Worm (Caenorhabditis elegans) whole organism, L1 larva: ENCODE measurements around the gene mtm-3.

ENCODE experiments used
- C04F5.9 ChIP-seq: sonication (generic microtip); optimal IDR thresholded peaks from 2 replicates; lab custom pipeline; 2016; ENCODE audit warnings: missing genetic modification characterization, missing compliant biosample characterization
- C34B4.2 ChIP-seq: sonication (generic microtip); optimal IDR thresholded peaks from 2 replicates; lab custom pipeline; 2017; ENCODE audit warnings: mild to moderate bottlenecking, missing genetic modification characterization, missing compliant biosample characterization
- F16B12.6 ChIP-seq: fragments of 150-350 bp; optimal IDR thresholded peaks from 2 replicates; lab custom pipeline; 2014; ENCODE audit warnings: missing biosample characterization, missing genetic modification characterization
- Y116A8C.19 ChIP-seq: sonication (generic microtip); optimal IDR thresholded peaks from 2 replicates; lab custom pipeline; 2016; ENCODE audit warnings: missing compliant biosample characterization, missing genetic modification characterization, borderline replicate concordance
- alr-1 ChIP-seq: fragments of 200-800 bp; sonication (Bioruptor generic); optimal IDR thresholded peaks from 2 replicates; lab custom pipeline; 2018; ENCODE audit warnings: borderline replicate concordance, mild to moderate bottlenecking, missing genetic modification characterization, missing compliant biosample characterization
- blmp-1 ChIP-seq: fragments of 150-350 bp; optimal IDR thresholded peaks from 2 replicates; lab custom pipeline; 2014; ENCODE audit warnings: missing biosample characterization, missing genetic modification characterization
- ceh-63 ChIP-seq: fragments of 200-800 bp; sonication (Bioruptor generic); optimal IDR thresholded peaks from 2 replicates; lab custom pipeline; 2018; ENCODE audit warnings: mild to moderate bottlenecking, missing genetic modification characterization, missing compliant biosample characterization
- ceh-8 ChIP-seq: fragments of 200-800 bp; sonication (Bioruptor generic); optimal IDR thresholded peaks from 2 replicates; lab custom pipeline; 2018; ENCODE audit warnings: mild to moderate bottlenecking, missing genetic modification characterization, moderate library complexity, missing compliant biosample characterization
- ceh-82 ChIP-seq, 3 experiments: fragments of 150-350 bp in 1 of 3; sonication (generic microtip) in 2 of 3; optimal IDR thresholded peaks; 2 replicates each; lab custom pipeline; 2014 to 2017; ENCODE audit warnings: missing biosample characterization in 3 of 3, missing genetic modification characterization in 3 of 3
- ceh-88 ChIP-seq: fragments of 200-800 bp; sonication (Bioruptor generic); IDR thresholded peaks from 2 replicates; pipeline ENCODE4 v1.3.6; 2022; ENCODE audit warnings: missing genetic modification characterization, missing compliant biosample characterization
- efl-1 ChIP-seq, 4 experiments: fragments of 150-350 bp; optimal IDR thresholded peaks in 3 of 4; peaks in 1 of 4; 1 replicate in 1 of 4; 2 replicates in 3 of 4; lab custom pipeline; 2014; ENCODE audit warnings: missing biosample characterization in 2 of 4, missing genetic modification characterization in 2 of 4, missing genetic modification reagents in 2 of 4
- egl-27 ChIP-seq, 2 experiments: fragments of 150-350 bp in 1 of 2; sonication (generic microtip); optimal IDR thresholded peaks; 3 replicates each; lab custom pipeline; 2017 to 2018; ENCODE audit warnings: missing biosample characterization in 2 of 2, missing genetic modification characterization in 2 of 2, missing genetic modification reagents in 2 of 2
- elt-3 ChIP-seq, 6 experiments: fragments of 150-350 bp in 1 of 6; sonication (generic microtip); optimal IDR thresholded peaks; 2 replicates each; lab custom pipeline; 2017 to 2018; ENCODE audit warnings: missing biosample characterization in 6 of 6, missing genetic modification characterization in 6 of 6, inconsistent platforms in 1 of 6
- fkh-10 ChIP-seq: sonication (generic microtip); optimal IDR thresholded peaks from 2 replicates; lab custom pipeline; 2017; ENCODE audit warnings: missing biosample characterization, missing genetic modification reagents, missing genetic modification characterization
- fkh-4 ChIP-seq: sonication (generic microtip); optimal IDR thresholded peaks from 2 replicates; lab custom pipeline; 2016; ENCODE audit warnings: missing compliant biosample characterization, missing genetic modification characterization, borderline replicate concordance
- fkh-8 ChIP-seq: sonication (generic microtip); optimal IDR thresholded peaks from 2 replicates; lab custom pipeline; 2016; ENCODE audit warnings: mild to moderate bottlenecking, missing genetic modification characterization, missing compliant biosample characterization
- grh-1 ChIP-seq: fragments of 200-800 bp; sonication (Bioruptor generic); IDR thresholded peaks from 2 replicates; pipeline ENCODE4 v1.3.6; 2022; ENCODE audit warnings: missing genetic modification reagents, missing genetic modification characterization, missing compliant biosample characterization
- hlh-17 ChIP-seq: fragments of 200-800 bp; sonication (Bioruptor generic); optimal IDR thresholded peaks from 2 replicates; lab custom pipeline; 2018; ENCODE audit warnings: missing genetic modification characterization, mild to moderate bottlenecking, missing compliant biosample characterization, moderate library complexity, borderline replicate concordance
- hpl-2 ChIP-seq: fragments of 150-350 bp; optimal IDR thresholded peaks from 2 replicates; lab custom pipeline; 2014; ENCODE audit warnings: missing biosample characterization, missing genetic modification reagents, missing genetic modification characterization
- irx-1 ChIP-seq: sonication (generic microtip); optimal IDR thresholded peaks from 2 replicates; lab custom pipeline; 2016; ENCODE audit warnings: missing genetic modification characterization, missing compliant biosample characterization
- isw-1 ChIP-seq: fragments of 200-800 bp; sonication (Bioruptor generic); IDR thresholded peaks from 2 replicates; pipeline ENCODE4 v1.3.6; 2022; ENCODE audit warnings: missing genetic modification characterization, missing compliant biosample characterization
- jun-1 ChIP-seq: fragments of 150-350 bp; optimal IDR thresholded peaks from 2 replicates; lab custom pipeline; 2014; ENCODE audit warnings: missing biosample characterization, missing genetic modification reagents, missing genetic modification characterization
- lin-13 ChIP-seq: fragments of 150-350 bp; optimal IDR thresholded peaks from 2 replicates; lab custom pipeline; 2014; ENCODE audit warnings: missing biosample characterization, missing genetic modification reagents, missing genetic modification characterization
- lin-14 ChIP-seq: fragments of 200-800 bp; sonication (Bioruptor generic); optimal IDR thresholded peaks from 2 replicates; lab custom pipeline; 2018; ENCODE audit warnings: mild to moderate bottlenecking, missing genetic modification characterization, moderate library complexity, missing compliant biosample characterization
- lin-15B ChIP-seq: fragments of 150-350 bp; sonication (generic microtip); optimal IDR thresholded peaks from 3 replicates; lab custom pipeline; 2014; ENCODE audit warnings: missing biosample characterization, missing genetic modification characterization
- lir-3 ChIP-seq: sonication (generic microtip); optimal IDR thresholded peaks from 2 replicates; lab custom pipeline; 2016; ENCODE audit warnings: mild to moderate bottlenecking, missing genetic modification characterization, moderate library complexity, missing compliant biosample characterization; ENCODE audit not compliant: poor library complexity
- lsy-2 ChIP-seq, 2 experiments: fragments of 150-350 bp; optimal IDR thresholded peaks; 2 replicates each; lab custom pipeline; 2014; ENCODE audit warnings: missing biosample characterization in 2 of 2, missing genetic modification characterization in 2 of 2
- mef-2 ChIP-seq: fragments of 150-350 bp; optimal IDR thresholded peaks from 2 replicates; lab custom pipeline; 2014; ENCODE audit warnings: missing biosample characterization, missing genetic modification characterization
- mep-1 ChIP-seq: fragments of 150-350 bp; optimal IDR thresholded peaks from 2 replicates; lab custom pipeline; 2014; ENCODE audit warnings: missing biosample characterization, missing genetic modification characterization
- nhr-12 ChIP-seq: sonication (generic microtip); optimal IDR thresholded peaks from 2 replicates; lab custom pipeline; 2017; ENCODE audit warnings: missing biosample characterization, missing genetic modification characterization
- nhr-19 ChIP-seq: fragments of 200-800 bp; sonication (Bioruptor generic); conservative IDR thresholded peaks from 2 replicates; pipeline ENCODE4 v1.3.6; 2022; ENCODE audit warnings: missing genetic modification characterization, missing compliant biosample characterization
- nhr-20 ChIP-seq: sonication (generic microtip); optimal IDR thresholded peaks from 2 replicates; lab custom pipeline; 2016; ENCODE audit warnings: mild to moderate bottlenecking, missing genetic modification characterization, missing compliant biosample characterization
- nhr-237 ChIP-seq: fragments of 150-350 bp; optimal IDR thresholded peaks from 2 replicates; lab custom pipeline; 2014; ENCODE audit warnings: missing biosample characterization, missing genetic modification characterization
- nhr-71 ChIP-seq: sonication (generic microtip); optimal IDR thresholded peaks from 2 replicates; lab custom pipeline; 2016; ENCODE audit warnings: mild to moderate bottlenecking, missing genetic modification characterization, moderate library complexity, missing compliant biosample characterization
- nhr-77 ChIP-seq: fragments of 150-350 bp; optimal IDR thresholded peaks from 2 replicates; lab custom pipeline; 2014; ENCODE audit warnings: missing biosample characterization, missing genetic modification characterization
- nhr-85 ChIP-seq: sonication (generic microtip); peaks from one replicate; lab custom pipeline; 2016; ENCODE audit warnings: missing genetic modification characterization, inconsistent platforms, missing compliant biosample characterization
- pag-3 ChIP-seq: sonication (generic microtip); optimal IDR thresholded peaks from 2 replicates; lab custom pipeline; 2017; ENCODE audit warnings: missing genetic modification characterization, mild to moderate bottlenecking, missing compliant biosample characterization, antibody characterized with exemption, borderline replicate concordance; ENCODE audit not compliant: insufficient read depth
- pax-3 ChIP-seq: fragments of 200-800 bp; sonication (Bioruptor generic); optimal IDR thresholded peaks from 2 replicates; lab custom pipeline; 2018; ENCODE audit warnings: mild to moderate bottlenecking, missing genetic modification characterization, moderate library complexity, missing compliant biosample characterization
- rnt-1 ChIP-seq: sonication (generic microtip); optimal IDR thresholded peaks from 2 replicates; lab custom pipeline; 2016; ENCODE audit warnings: mild to moderate bottlenecking, missing genetic modification characterization, moderate library complexity, missing compliant biosample characterization
- skn-1 ChIP-seq: fragments of 150-350 bp; optimal IDR thresholded peaks from 2 replicates; lab custom pipeline; 2014; ENCODE audit warnings: missing biosample characterization, missing genetic modification characterization
- snpc-4 ChIP-seq: fragments of 150-350 bp; optimal IDR thresholded peaks from 2 replicates; lab custom pipeline; 2014; ENCODE audit warnings: missing biosample characterization, missing genetic modification characterization
- snu-23 ChIP-seq: sonication (generic microtip); optimal IDR thresholded peaks from 2 replicates; lab custom pipeline; 2016; ENCODE audit warnings: missing genetic modification characterization, missing compliant biosample characterization
- tbx-2 ChIP-seq: sonication (generic microtip); optimal IDR thresholded peaks from 2 replicates; lab custom pipeline; 2016; ENCODE audit warnings: missing genetic modification characterization, missing compliant biosample characterization
- unc-130 ChIP-seq: fragments of 150-350 bp; optimal IDR thresholded peaks from 2 replicates; lab custom pipeline; 2017; ENCODE audit warnings: missing biosample characterization, missing genetic modification characterization, inconsistent platforms
- unc-62 ChIP-seq: fragments of 150-350 bp; optimal IDR thresholded peaks from 2 replicates; lab custom pipeline; 2014; ENCODE audit warnings: missing biosample characterization, missing genetic modification reagents, missing genetic modification characterization
- unc-86 ChIP-seq: sonication (generic microtip); optimal IDR thresholded peaks from 2 replicates; lab custom pipeline; 2016; ENCODE audit warnings: missing genetic modification characterization, missing compliant biosample characterization
- unc-98 ChIP-seq: fragments of 200-800 bp; sonication (Bioruptor generic); IDR thresholded peaks from 2 replicates; pipeline ENCODE4 v1.3.6; 2022; ENCODE audit warnings: missing genetic modification characterization, missing compliant biosample characterization
- vab-15 ChIP-seq: sonication (generic microtip); optimal IDR thresholded peaks from 2 replicates; lab custom pipeline; 2017; ENCODE audit warnings: missing genotype, mild to moderate bottlenecking, missing genetic modification characterization, missing compliant biosample characterization
- zag-1 ChIP-seq: fragments of 150-350 bp; optimal IDR thresholded peaks from 2 replicates; lab custom pipeline; 2014; ENCODE audit warnings: missing biosample characterization, missing genetic modification characterization
- zip-4 ChIP-seq: fragments of 200-800 bp; sonication (Bioruptor generic); optimal IDR thresholded peaks from 2 replicates; lab custom pipeline; 2018; ENCODE audit warnings: mild to moderate bottlenecking, missing genetic modification characterization, moderate library complexity, missing compliant biosample characterization
- ztf-4 ChIP-seq: fragments of 150-350 bp; optimal IDR thresholded peaks from 2 replicates; lab custom pipeline; 2014; ENCODE audit warnings: missing biosample characterization, missing genetic modification characterization

The mtm-3 gene

DNA sequence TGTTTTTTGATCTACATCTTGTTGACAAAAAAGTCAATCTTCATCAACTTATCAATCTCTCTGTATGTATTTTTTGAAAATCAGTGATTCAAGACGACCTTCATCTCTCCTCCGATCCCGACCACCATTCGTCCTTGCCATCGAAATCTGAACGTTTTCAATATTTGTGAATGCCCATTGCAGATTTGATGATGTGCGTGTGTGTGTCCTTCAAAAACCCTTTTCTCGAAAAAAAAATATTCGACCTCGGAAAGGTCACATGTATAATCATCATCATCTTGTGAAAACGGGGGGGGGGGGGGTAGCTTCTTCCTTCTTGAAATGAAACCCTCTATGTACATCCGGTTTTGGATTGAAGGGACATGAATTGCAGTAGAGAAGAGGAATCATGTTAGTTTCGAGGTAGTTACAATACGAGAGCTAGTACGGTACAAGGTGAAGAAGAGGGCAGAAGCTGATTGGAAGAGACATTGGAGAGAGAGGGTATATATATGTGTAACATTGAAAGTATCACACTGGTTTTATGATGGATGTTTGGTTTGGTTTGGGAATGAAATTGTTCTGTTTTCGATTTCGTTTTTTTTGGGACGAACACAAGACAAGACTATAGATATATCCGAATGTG is 12.2 kb upstream of the mtm-3 start:
- TF ChIP-seq tbx-2 (tag; lab: Kevin White, UChicago) (no peak), efl-1 (optimal IDR thresholded peaks at IDR 0.05; lab: Kevin White, UChicago) (no peak), efl-1 (GFP tag; optimal IDR thresholded peaks at IDR 0.05 in 1 of 2; lab: Kevin White, UChicago) (peak in 1 of 2 experiments; percentile 77), isw-1 (GFP tag; lab: Robert Waterston, UW) (no peak), elt-3 (tag; optimal IDR thresholded peaks at IDR 0.05; lab: Kevin White, UChicago) (no peak), zip-4 (no peak), egl-27 (tag; optimal IDR thresholded peaks at IDR 0.05; lab: Kevin White, UChicago) (no peak), unc-86 (no peak), skn-1 (tag; lab: Kevin White, UChicago) (no peak), grh-1 (no peak), hpl-2 (GFP tag; lab: Kevin White, UChicago) (no peak), lin-13 (GFP tag; lab: Kevin White, UChicago) (no peak), C34B4.2 (tag; lab: Kevin White, UChicago) (no peak), fkh-10 (no peak), jun-1 (no peak), mef-2 (tag; lab: Kevin White, UChicago) (no peak), nhr-20 (tag; lab: Kevin White, UChicago) (peak; percentile 27), nhr-19 (GFP tag; lab: Robert Waterston, UW) (0 out of 2 replicates have a peak, but pooled peaks have one; percentile 7), ztf-4 (tag; lab: Kevin White, UChicago) (no peak), fkh-4 (tag; lab: Kevin White, UChicago) (no peak), lin-14 (GFP tag; lab: Kevin White, UChicago) (peak; percentile 75), alr-1 (tag; lab: Kevin White, UChicago) (no peak), F16B12.6 (tag; lab: Kevin White, UChicago) (no peak), mep-1 (peak; percentile 33), rnt-1 (no peak), lir-3 (tag; lab: Kevin White, UChicago) (no peak), lin-15B (tag; lab: Kevin White, UChicago) (no peak), blmp-1 (tag; lab: Kevin White, UChicago) (peak; percentile 25), ceh-88 (GFP tag; lab: Robert Waterston, UW) (no peak), snu-23 (GFP tag; lab: Kevin White, UChicago) (no peak), unc-98 (no peak), hlh-17 (GFP tag; lab: Kevin White, UChicago) (no peak), Y116A8C.19 (tag; lab: Kevin White, UChicago) (no peak), ceh-82 (tag; optimal IDR thresholded peaks at IDR 0.05; lab: Kevin White, UChicago) (no peak), nhr-77 (tag; lab: Kevin White, UChicago) (no peak), irx-1 (no peak), nhr-85 (peak; percentile 82), C04F5.9 (tag; lab: Kevin White, UChicago) (no peak), unc-62 (GFP tag; lab: Kevin White, UChicago) (no peak), nhr-237 (tag; lab: Kevin White, UChicago) (no peak), lsy-2 (tag; optimal IDR thresholded peaks at IDR 0.05; lab: Kevin White, UChicago) (peak in 1 of 2 experiments; percentile 16), snpc-4 (tag; lab: Kevin White, UChicago) (no peak), nhr-71 (tag; lab: Kevin White, UChicago) (peak; percentile 10), fkh-8 (tag; lab: Kevin White, UChicago) (no peak), pax-3 (tag; lab: Kevin White, UChicago) (no peak), pag-3 (no peak), zag-1 (tag; lab: Kevin White, UChicago) (no peak), nhr-12 (tag; lab: Kevin White, UChicago) (no peak), vab-15 (tag; lab: Kevin White, UChicago) (no peak), unc-130 (tag; lab: Kevin White, UChicago) (no peak), ceh-8 (GFP tag; lab: Kevin White, UChicago) (no peak), ceh-63 (no peak)
